Worm (Caenorhabditis elegans) whole organism, early embryonic: ENCODE data around the gene W09H1.4.
A peak's percentile ranks its signal among the peaks of the same experiment; 100 is the strongest.

Experiments
- B0310.2 ChIP-seq: sonication (generic microtip); optimal IDR thresholded peaks from 2 replicates; lab custom pipeline; 2016; ENCODE audit warnings: mild to moderate bottlenecking, missing genetic modification characterization, missing compliant biosample characterization
- F13C5.2 ChIP-seq: sonication (generic microtip); optimal IDR thresholded peaks from 2 replicates; lab custom pipeline; 2017; ENCODE audit warnings: mild to moderate bottlenecking, missing genetic modification characterization, inconsistent platforms, missing compliant biosample characterization
- aly-1 ChIP-seq: sonication (generic microtip); optimal IDR thresholded peaks from 2 replicates; lab custom pipeline; 2016; ENCODE audit warnings: missing genetic modification characterization, missing compliant biosample characterization
- ama-1 ChIP-seq: fragments of 150-350 bp; optimal IDR thresholded peaks from 2 replicates; lab custom pipeline; 2014
- ceh-13 ChIP-seq: fragments of 200-800 bp; sonication (Bioruptor generic); optimal IDR thresholded peaks from 2 replicates; lab custom pipeline; 2018; ENCODE audit warnings: mild to moderate bottlenecking, missing genetic modification characterization, missing compliant biosample characterization
- ceh-36 ChIP-seq: sonication (generic microtip); optimal IDR thresholded peaks from 2 replicates; lab custom pipeline; 2016; ENCODE audit warnings: missing genetic modification characterization, inconsistent platforms, missing compliant biosample characterization
- ets-7 ChIP-seq: sonication (generic microtip); optimal IDR thresholded peaks from 2 replicates; lab custom pipeline; 2016; ENCODE audit warnings: missing genotype, missing genetic modification characterization, missing compliant biosample characterization
- flt-1 ChIP-seq: fragments of 200-800 bp; sonication (Bioruptor generic); IDR thresholded peaks from 2 replicates; pipeline ENCODE4 v1.3.6; 2022; ENCODE audit warnings: missing genetic modification characterization, missing compliant biosample characterization
- hmbx-1 ChIP-seq: sonication (generic microtip); optimal IDR thresholded peaks from 2 replicates; lab custom pipeline; 2016; ENCODE audit warnings: mild to moderate bottlenecking, missing genetic modification characterization, missing compliant biosample characterization
- hmg-4 ChIP-seq: fragments of 200-800 bp; sonication (Bioruptor generic); optimal IDR thresholded peaks from 2 replicates; lab custom pipeline; 2018; ENCODE audit warnings: mild to moderate bottlenecking, missing genetic modification characterization, missing compliant biosample characterization
- hnd-1 ChIP-seq: sonication (generic microtip); optimal IDR thresholded peaks from 2 replicates; lab custom pipeline; 2016; ENCODE audit warnings: missing genetic modification characterization, missing compliant biosample characterization
- pes-1 ChIP-seq: fragments of 200-800 bp; sonication (Bioruptor generic); IDR thresholded peaks from 2 replicates; pipeline ENCODE4 v1.3.6; 2022; ENCODE audit warnings: missing genetic modification reagents, missing genetic modification characterization, missing compliant biosample characterization
- scrt-1 ChIP-seq: fragments of 200-800 bp; sonication (Bioruptor generic); IDR thresholded peaks from 2 replicates; pipeline ENCODE4 v1.3.6; 2022; ENCODE audit warnings: missing genetic modification characterization, missing compliant biosample characterization
- sea-1 ChIP-seq: fragments of 200-800 bp; sonication (Bioruptor generic); conservative IDR thresholded peaks from 2 replicates; pipeline ENCODE4 v1.3.6; 2022; ENCODE audit warnings: missing genetic modification characterization, missing compliant biosample characterization
- tbx-11 ChIP-seq: fragments of 200-800 bp; sonication (Bioruptor generic); IDR thresholded peaks from 2 replicates; pipeline ENCODE4 v1.3.6; 2022; ENCODE audit warnings: missing genetic modification characterization, missing compliant biosample characterization
- tbx-37 ChIP-seq: fragments of 200-800 bp; sonication (Bioruptor generic); conservative IDR thresholded peaks from 2 replicates; pipeline ENCODE4 v1.3.6; 2022; ENCODE audit warnings: missing genetic modification reagents, missing genetic modification characterization, missing compliant biosample characterization
- tra-4 ChIP-seq: sonication (generic microtip); optimal IDR thresholded peaks from 2 replicates; lab custom pipeline; 2017; ENCODE audit warnings: missing genetic modification characterization, missing compliant biosample characterization

W09H1.4 gene

DNA sequence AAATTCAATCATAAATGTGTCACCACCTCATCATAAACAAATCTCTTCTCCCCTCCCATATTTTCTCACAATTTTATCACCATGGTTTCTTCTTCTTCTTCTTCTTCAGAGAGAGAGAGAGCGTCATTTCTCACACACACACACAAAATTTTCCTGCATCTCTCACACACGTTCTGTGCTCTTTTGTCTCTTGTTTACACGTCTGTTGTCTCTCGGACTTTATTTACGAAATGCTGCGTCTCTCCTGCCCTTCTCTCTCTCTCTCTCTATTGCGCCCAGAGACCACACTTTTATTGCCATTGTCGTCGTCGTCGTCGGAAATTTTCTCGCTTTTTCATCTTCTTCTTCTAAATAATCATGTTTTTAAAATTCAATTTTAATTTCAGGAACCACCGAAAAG, 11.8 kb downstream of the W09H1.4 start, which contains the start of gene lec-1:
Gene lec-1, plus strand, starts transcription at position 387 of the 400 bp plus-strand sequence.
- TF ChIP-seq hmg-4 (no peak), scrt-1 (GFP tag; lab: Robert Waterston, UW) (no peak), hnd-1 (tag; lab: Kevin White, UChicago) (no peak), tbx-37 (GFP tag; lab: Robert Waterston, UW) (no peak), ceh-36 (no peak), sea-1 (GFP tag; lab: Robert Waterston, UW) (no peak), pes-1 (GFP tag; lab: Robert Waterston, UW) (no peak), ets-7 (tag; lab: Kevin White, UChicago) (no peak), F13C5.2 (tag; lab: Kevin White, UChicago) (no peak), aly-1 (tag; lab: Kevin White, UChicago) (no peak), tra-4 (no peak), ceh-13 (GFP tag; lab: Kevin White, UChicago) (no peak)

ce11 chrII:13195706-13196417, 12.5 kb downstream of the W09H1.4 start:
- no peak for TF ChIP-seq ama-1 (lab: Kevin White, UChicago)
- no peak for TF ChIP-seq pes-1 (GFP tag; lab: Robert Waterston, UW)
- TF ChIP-seq tra-4 = no peak
- TF ChIP-seq tbx-11 (GFP tag; lab: Robert Waterston, UW) = no peak
- TF ChIP-seq B0310.2 (tag; lab: Kevin White, UChicago) = no peak
- no peak for TF ChIP-seq ceh-36
- TF ChIP-seq hnd-1 (tag; lab: Kevin White, UChicago) = no peak
- TF ChIP-seq tbx-37 (GFP tag; lab: Robert Waterston, UW) = no peak
- no peak for TF ChIP-seq ceh-13 (GFP tag; lab: Kevin White, UChicago)
- no peak for TF ChIP-seq hmg-4
- no peak for TF ChIP-seq hmbx-1 (tag; lab: Kevin White, UChicago)
- TF ChIP-seq sea-1 (GFP tag; lab: Robert Waterston, UW) = no peak
- TF ChIP-seq scrt-1 (GFP tag; lab: Robert Waterston, UW) = no peak
- no peak for TF ChIP-seq ets-7 (tag; lab: Kevin White, UChicago)
- TF ChIP-seq aly-1 (tag; lab: Kevin White, UChicago) = no peak
- no peak for TF ChIP-seq F13C5.2 (tag; lab: Kevin White, UChicago)
- no peak for TF ChIP-seq flt-1 (GFP tag; lab: Robert Waterston, UW)

- no peak for TF ChIP-seq scrt-1 (GFP tag; lab: Robert Waterston, UW)
- no peak for TF ChIP-seq ets-7 (tag; lab: Kevin White, UChicago)
- no peak for TF ChIP-seq F13C5.2 (tag; lab: Kevin White, UChicago)
- no peak for TF ChIP-seq tbx-11 (GFP tag; lab: Robert Waterston, UW)
- no peak for TF ChIP-seq B0310.2 (tag; lab: Kevin White, UChicago)
- no peak for TF ChIP-seq ceh-13 (GFP tag; lab: Kevin White, UChicago)
Observed at ce11 chrII:13196689-13197280, 13.5 kb downstream of the W09H1.4 start.

DNA sequence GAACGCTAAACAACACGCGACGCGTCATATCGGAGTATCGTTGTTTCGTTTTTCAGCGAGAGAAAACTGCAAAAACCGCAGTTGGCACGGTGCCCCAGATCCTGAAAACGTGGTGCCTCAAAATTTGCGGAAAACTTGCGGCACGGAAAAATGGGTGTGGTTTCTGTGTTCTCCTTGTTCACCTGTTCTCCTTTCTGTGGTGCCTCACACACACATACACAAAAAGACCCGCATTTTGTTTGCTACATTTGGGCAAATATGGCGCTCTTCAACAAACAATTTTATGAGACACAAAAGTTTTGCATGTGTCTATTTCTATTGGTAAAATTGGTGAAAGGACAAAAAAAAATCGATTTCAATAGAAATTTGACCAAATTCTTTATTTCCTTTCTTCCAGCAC, 15.5 kb downstream of the W09H1.4 start:
- TF ChIP-seq ets-7 (tag; lab: Kevin White, UChicago) (no peak), flt-1 (GFP tag; lab: Robert Waterston, UW) (no peak), hmbx-1 (tag; lab: Kevin White, UChicago) (no peak), pes-1 (GFP tag; lab: Robert Waterston, UW) (peak; percentile 51; the same call in 1 of the 2 replicates), ama-1 (lab: Kevin White, UChicago) (no peak), scrt-1 (GFP tag; lab: Robert Waterston, UW) (no peak), B0310.2 (tag; lab: Kevin White, UChicago) (no peak), tbx-11 (GFP tag; lab: Robert Waterston, UW) (no peak)

DNA sequence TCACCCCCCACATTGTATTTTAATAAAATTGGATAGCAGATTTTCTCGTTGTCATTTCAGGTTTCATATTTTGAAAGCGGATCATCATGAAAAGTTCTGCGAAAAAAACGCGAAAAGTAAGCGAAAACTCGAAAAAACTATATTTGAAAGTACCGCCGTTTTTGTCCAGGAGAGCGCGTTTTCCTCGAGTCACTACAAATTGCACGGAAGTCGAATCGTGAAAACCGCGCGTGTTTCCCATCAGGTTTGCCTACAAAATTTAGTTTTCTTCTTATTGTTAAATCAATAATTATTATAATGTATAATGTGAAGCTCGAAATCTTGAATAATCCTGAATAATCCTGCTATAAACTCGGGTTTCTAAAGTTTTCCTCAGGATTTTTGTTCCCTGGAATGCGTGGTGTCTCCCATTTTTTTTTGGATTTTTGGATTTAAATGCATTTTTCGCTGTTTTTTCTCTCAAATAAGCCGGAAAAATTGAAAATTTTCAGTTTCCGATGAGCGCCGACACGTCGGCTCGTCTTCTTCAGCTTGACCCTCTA, 16.4 kb downstream of the W09H1.4 start, which contains the start of gene btf-1:
Gene btf-1, plus strand, starts transcription at position 492 of the 542 bp plus-strand sequence.
- TF ChIP-seq ama-1 (lab: Kevin White, UChicago) (peak; percentile 23), flt-1 (GFP tag; lab: Robert Waterston, UW) (no peak), aly-1 (tag; lab: Kevin White, UChicago) (no peak), tbx-11 (GFP tag; lab: Robert Waterston, UW) (0 out of 2 replicates have a peak, but pooled peaks have one; percentile 18), ceh-13 (GFP tag; lab: Kevin White, UChicago) (peak; percentile 24), B0310.2 (tag; lab: Kevin White, UChicago) (no peak), hmbx-1 (tag; lab: Kevin White, UChicago) (no peak), pes-1 (GFP tag; lab: Robert Waterston, UW) (peak; percentile 41; the same call in 1 of the 2 replicates), F13C5.2 (tag; lab: Kevin White, UChicago) (peak; percentile 73), tra-4 (peak; percentile 32)

DNA sequence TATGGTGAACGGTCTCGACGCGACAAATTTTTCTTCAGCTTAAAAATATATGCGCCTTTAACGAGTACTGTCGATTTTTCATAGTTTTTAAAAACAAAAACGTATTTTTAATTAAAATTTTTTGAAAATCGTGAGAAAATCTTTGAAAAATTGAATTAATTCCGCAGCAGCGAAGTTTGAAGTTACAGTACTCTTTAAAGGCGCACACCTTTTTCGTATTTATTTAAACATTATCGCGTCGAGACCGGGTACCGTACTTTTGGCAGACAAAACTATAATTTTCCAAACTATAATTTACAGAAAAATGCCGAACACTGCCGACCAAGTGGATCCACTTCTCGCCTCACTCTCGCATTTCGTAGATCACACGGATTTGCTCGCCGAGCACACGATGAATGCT, 32.5 kb downstream of the W09H1.4 start, which contains the start of gene F15D4.2:
Gene F15D4.2, plus strand, starts transcription at position 301 of the 400 bp plus-strand sequence.
- TF ChIP-seq B0310.2 (tag; lab: Kevin White, UChicago) (no peak), hnd-1 (tag; lab: Kevin White, UChicago) (no peak), tbx-37 (GFP tag; lab: Robert Waterston, UW) (no peak), F13C5.2 (tag; lab: Kevin White, UChicago) (no peak), scrt-1 (GFP tag; lab: Robert Waterston, UW) (no peak)

DNA sequence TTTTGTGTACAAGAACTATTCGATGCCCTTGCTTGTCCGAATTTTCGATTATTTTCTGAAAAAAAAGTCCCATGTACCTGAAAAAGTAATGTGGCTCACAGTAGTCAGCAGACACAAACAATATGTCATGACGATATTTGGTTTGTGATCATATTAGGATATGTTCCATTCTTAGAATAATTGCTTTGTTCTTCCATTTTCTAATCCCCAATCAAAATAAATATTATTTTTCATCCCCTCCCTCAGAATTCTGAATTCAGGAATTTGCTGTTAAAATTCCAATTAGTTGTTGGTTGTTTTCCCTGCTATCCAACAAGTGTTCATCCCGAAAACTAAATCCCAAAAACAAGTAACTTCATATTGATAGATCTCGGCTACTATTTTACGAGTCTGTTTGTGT, 36.0 kb downstream of the W09H1.4 start:
- TF ChIP-seq ets-7 (tag; lab: Kevin White, UChicago) = no peak
- TF ChIP-seq hmg-4 = no peak
